Worm (Caenorhabditis elegans) whole organism, L4 larva: Measurements from ENCODE around the gene mlc-4.

ENCODE experiments used
- F49E8.2 ChIP-seq: sonication (generic microtip); optimal IDR thresholded peaks from 2 replicates; lab custom pipeline; 2016; ENCODE audit warnings: missing compliant biosample characterization, mild to moderate bottlenecking, missing genetic modification characterization, borderline replicate concordance
- R02D3.7 ChIP-seq: fragments of 150-350 bp; sonication (generic microtip); optimal IDR thresholded peaks from 3 replicates; lab custom pipeline; 2014; ENCODE audit warnings: missing biosample characterization, missing genetic modification characterization
- daf-12 ChIP-seq: fragments of 150-350 bp; optimal IDR thresholded peaks from 2 replicates; lab custom pipeline; 2014; ENCODE audit warnings: missing biosample characterization, missing genetic modification reagents, missing genetic modification characterization
- egl-27 ChIP-seq: sonication (generic microtip); optimal IDR thresholded peaks from 3 replicates; lab custom pipeline; 2017; ENCODE audit warnings: missing biosample characterization, missing genetic modification reagents, missing genetic modification characterization
- nhr-11 ChIP-seq: fragments of 150-350 bp; optimal IDR thresholded peaks from 2 replicates; lab custom pipeline; 2014; ENCODE audit warnings: missing biosample characterization, missing genetic modification characterization
- nhr-6 ChIP-seq: fragments of 150-350 bp; optimal IDR thresholded peaks from 2 replicates; lab custom pipeline; 2014; ENCODE audit warnings: missing biosample characterization, missing genetic modification characterization
- snpc-4 ChIP-seq: fragments of 150-350 bp; optimal IDR thresholded peaks from 2 replicates; lab custom pipeline; 2014; ENCODE audit warnings: missing biosample characterization, missing genetic modification characterization

ce11 chrIII:3381866-3382265 lies 11.7 kb downstream of the mlc-4 start:
- TF ChIP-seq nhr-11 (tag; lab: Kevin White, UChicago), result no peak
- no peak for TF ChIP-seq egl-27 (tag; lab: Kevin White, UChicago)
- no peak for TF ChIP-seq daf-12
- TF ChIP-seq R02D3.7, result no peak
- TF ChIP-seq nhr-6, result no peak
- no peak for TF ChIP-seq snpc-4
- TF ChIP-seq F49E8.2 (tag; lab: Kevin White, UChicago), result no peak
